Worm (Caenorhabditis elegans) whole organism, young adult: ENCODE measurements around the gene ZK1127.3.

Experiments used
- ceh-40 ChIP-seq: fragments of 200-800 bp; sonication (Bioruptor generic); IDR thresholded peaks from 2 replicates; pipeline ENCODE4 v1.3.6; 2022; ENCODE audit warnings: missing genetic modification characterization, missing compliant biosample characterization
- dox-1 ChIP-seq: fragments of 200-800 bp; sonication (Bioruptor generic); IDR thresholded peaks from 2 replicates; pipeline ENCODE4 v1.3.6; 2022; ENCODE audit warnings: missing genetic modification reagents, missing genetic modification characterization, missing compliant biosample characterization
- unc-130 ChIP-seq: sonication (generic microtip); optimal IDR thresholded peaks from 2 replicates; lab custom pipeline; 2016; ENCODE audit warnings: missing genetic modification reagents, missing genetic modification characterization, missing compliant biosample characterization

ce11 chrII:7054987-7055386 lies at the start of gene ZK1127.3:
- TF ChIP-seq ceh-40 (GFP tag; lab: Robert Waterston, UW) (no peak), dox-1 (no peak), unc-130 (GFP tag; lab: Kevin White, UChicago) (no peak)
